Worm (Caenorhabditis elegans) whole organism, L2 larva: ENCODE measurements around the gene acs-21.

Source experiments
- C34F6.9 ChIP-seq: fragments of 150-350 bp; optimal IDR thresholded peaks from 2 replicates; lab custom pipeline; 2014; ENCODE audit warnings: missing biosample characterization, missing genetic modification characterization
- F13H6.1 ChIP-seq: sonication (generic microtip); optimal IDR thresholded peaks from 2 replicates; lab custom pipeline; 2016; ENCODE audit warnings: missing genetic modification characterization, missing compliant biosample characterization
- alr-1 ChIP-seq: fragments of 150-350 bp; optimal IDR thresholded peaks from 2 replicates; lab custom pipeline; 2014; ENCODE audit warnings: missing biosample characterization, missing genetic modification characterization
- aly-2 ChIP-seq: fragments of 150-350 bp; optimal IDR thresholded peaks from 2 replicates; lab custom pipeline; 2014; ENCODE audit warnings: missing biosample characterization, missing genetic modification characterization
- ama-1 ChIP-seq: fragments of 150-350 bp; optimal IDR thresholded peaks from 2 replicates; lab custom pipeline; 2018; ENCODE audit warnings: inconsistent platforms
- egl-27 ChIP-seq: sonication (generic microtip); optimal IDR thresholded peaks from 3 replicates; lab custom pipeline; 2017; ENCODE audit warnings: missing biosample characterization, missing genetic modification reagents, missing genetic modification characterization
- mdl-1 ChIP-seq, 2 experiments: fragments of 150-350 bp in 1 of 2; sonication (generic microtip) in 1 of 2; optimal IDR thresholded peaks; 2 replicates each; lab custom pipeline; 2017; ENCODE audit warnings: missing biosample characterization in 2 of 2, missing genetic modification characterization in 2 of 2
- nhr-10 ChIP-seq: sonication (generic microtip); optimal IDR thresholded peaks from 2 replicates; lab custom pipeline; 2017; ENCODE audit warnings: missing biosample characterization, missing genetic modification characterization
- nhr-11 ChIP-seq: fragments of 150-350 bp; optimal IDR thresholded peaks from 2 replicates; lab custom pipeline; 2014; ENCODE audit warnings: missing biosample characterization, missing genetic modification characterization
- nhr-6 ChIP-seq: fragments of 150-350 bp; optimal IDR thresholded peaks from 2 replicates; lab custom pipeline; 2014; ENCODE audit warnings: missing biosample characterization, missing genetic modification characterization
- snpc-4 ChIP-seq: fragments of 150-350 bp; optimal IDR thresholded peaks from 2 replicates; lab custom pipeline; 2014; ENCODE audit warnings: missing biosample characterization, missing genetic modification characterization
- ztf-1 ChIP-seq: fragments of 200-800 bp; sonication (Bioruptor generic); conservative IDR thresholded peaks from 2 replicates; pipeline ENCODE4 v1.3.6; 2022; ENCODE audit warnings: missing genetic modification characterization, missing compliant biosample characterization
- ztf-4 ChIP-seq: fragments of 150-350 bp; optimal IDR thresholded peaks from 2 replicates; lab custom pipeline; 2014; ENCODE audit warnings: missing biosample characterization, missing genetic modification characterization

DNA sequence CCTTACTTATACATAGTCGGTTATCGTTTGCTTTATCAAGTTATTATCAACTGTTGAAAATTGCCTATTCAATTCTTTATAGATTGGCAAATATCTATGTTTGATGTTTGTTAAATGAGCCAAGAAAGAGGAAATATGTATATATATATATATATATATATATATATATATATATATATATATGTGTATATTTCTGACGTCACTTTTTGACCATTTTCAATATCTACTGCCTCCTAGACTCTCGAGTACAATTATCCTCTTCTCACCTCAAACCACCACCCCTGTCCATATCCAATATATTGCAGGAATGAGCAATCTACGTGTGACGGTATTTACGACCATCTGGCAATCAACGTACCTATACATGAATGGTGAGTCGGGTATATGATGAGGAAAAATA is 44.0 kb upstream of the acs-21 start, which contains the start of gene F59D6.1:
- no peak for TF ChIP-seq snpc-4 (tag; lab: Kevin White, UChicago)
- TF ChIP-seq egl-27 (tag; lab: Kevin White, UChicago) = no peak
- no peak for TF ChIP-seq mdl-1 (tag; optimal IDR thresholded peaks at IDR 0.05; lab: Kevin White, UChicago)
- TF ChIP-seq F13H6.1 (tag; lab: Kevin White, UChicago) = no peak
- no peak for TF ChIP-seq ama-1 (lab: Kevin White, UChicago)
- no peak for TF ChIP-seq nhr-6 (tag; lab: Kevin White, UChicago)
- TF ChIP-seq ztf-4 (tag; lab: Kevin White, UChicago) = no peak
- TF ChIP-seq aly-2 (tag; lab: Kevin White, UChicago) = no peak
- TF ChIP-seq alr-1 (tag; lab: Kevin White, UChicago) = no peak
- no peak for TF ChIP-seq nhr-10 (tag; lab: Kevin White, UChicago)
- no peak for TF ChIP-seq ztf-1 (GFP tag; lab: Robert Waterston, UW)
- TF ChIP-seq C34F6.9 = no peak
- no peak for TF ChIP-seq nhr-11 (tag; lab: Kevin White, UChicago)
